Worm (Caenorhabditis elegans): ENCODE results near the gene T23G7.3.

- TF ChIP-seq med-1 (GFP tag; optimal IDR thresholded peaks at IDR 0.05; ENCODE audit: insufficient read depth) (no peak), flt-1 (GFP tag; IDR thresholded peaks at IDR 0.05) (no peak)
These were observed 20.8 kb upstream of the T23G7.3 start, which contains the start of gene sym-2 for ce11 chrII:9188380-9188779.
